Fruit fly (Drosophila melanogaster) whole organism, pupa: Measurements from ENCODE around the gene CG13917.

ENCODE experiments used
- CG10348 ChIP-seq: fragments of 200-800 bp; sonication (Bioruptor generic); IDR thresholded peaks from 2 replicates; pipeline ENCODE4 v1.3.6; 2022; ENCODE audit warnings: missing biosample characterization, missing genetic modification characterization
- CG15710 ChIP-seq: fragments of 200-800 bp; sonication (Bioruptor generic); optimal IDR thresholded peaks from 2 replicates; lab custom pipeline; 2018; ENCODE audit warnings: missing biosample characterization, mild to moderate bottlenecking, missing genetic modification characterization, moderate library complexity
- CG17806 ChIP-seq: fragments of 200-800 bp; sonication (Bioruptor generic); optimal IDR thresholded peaks from 2 replicates; lab custom pipeline; 2018; ENCODE audit warnings: missing biosample characterization, mild to moderate bottlenecking, missing genetic modification characterization, moderate library complexity
- CG34367 ChIP-seq: fragments of 200-800 bp; sonication (Bioruptor generic); optimal IDR thresholded peaks from 2 replicates; lab custom pipeline; 2018; ENCODE audit warnings: missing biosample characterization, mild to moderate bottlenecking, missing genetic modification characterization
- CG4496 ChIP-seq: fragments of 200-800 bp; sonication (Bioruptor generic); IDR thresholded peaks from 3 replicates; pipeline ENCODE4 v1.3.6; 2022; ENCODE audit warnings: missing biosample characterization, missing genetic modification characterization
- CG9948 ChIP-seq: fragments of 200-800 bp; sonication (Bioruptor generic); optimal IDR thresholded peaks from 2 replicates; lab custom pipeline; 2018; ENCODE audit warnings: missing biosample characterization, mild to moderate bottlenecking, missing genetic modification characterization, moderate library complexity
- D1 ChIP-seq: fragments of 200-800 bp; sonication (Bioruptor generic); optimal IDR thresholded peaks from 2 replicates; lab custom pipeline; 2018; ENCODE audit warnings: missing biosample characterization, mild to moderate bottlenecking, missing genetic modification characterization, moderate library complexity
- EcR ChIP-seq: fragments of 200-800 bp; sonication (Bioruptor generic); optimal IDR thresholded peaks from 3 replicates; lab custom pipeline; 2019; ENCODE audit warnings: missing biosample characterization, missing genetic modification characterization, mild to moderate bottlenecking, moderate library complexity, missing genetic modification reagents
- Pif1A ChIP-seq: fragments of 200-800 bp; sonication (Bioruptor generic); optimal IDR thresholded peaks from 3 replicates; lab custom pipeline; 2016; ENCODE audit warnings: missing biosample characterization, missing genetic modification characterization
- Pif1B ChIP-seq: fragments of 200-800 bp; sonication (Bioruptor generic); optimal IDR thresholded peaks from 3 replicates; lab custom pipeline; 2016; ENCODE audit warnings: missing biosample characterization, missing genetic modification characterization
- Snoo ChIP-seq: fragments of 200-800 bp; sonication (Bioruptor generic); optimal IDR thresholded peaks from 3 replicates; lab custom pipeline; 2017; ENCODE audit warnings: missing biosample characterization, mild to moderate bottlenecking, missing genetic modification characterization, inconsistent platforms
- gl ChIP-seq: fragments of 200-800 bp; sonication (Bioruptor generic); optimal IDR thresholded peaks from 2 replicates; lab custom pipeline; 2018; ENCODE audit warnings: missing biosample characterization, mild to moderate bottlenecking, missing genetic modification characterization
- rn ChIP-seq: fragments of 200-800 bp; sonication (Bioruptor generic); IDR thresholded peaks from 2 replicates; pipeline ENCODE4 v1.3.6; 2022; ENCODE audit warnings: missing biosample characterization, missing genetic modification characterization

DNA sequence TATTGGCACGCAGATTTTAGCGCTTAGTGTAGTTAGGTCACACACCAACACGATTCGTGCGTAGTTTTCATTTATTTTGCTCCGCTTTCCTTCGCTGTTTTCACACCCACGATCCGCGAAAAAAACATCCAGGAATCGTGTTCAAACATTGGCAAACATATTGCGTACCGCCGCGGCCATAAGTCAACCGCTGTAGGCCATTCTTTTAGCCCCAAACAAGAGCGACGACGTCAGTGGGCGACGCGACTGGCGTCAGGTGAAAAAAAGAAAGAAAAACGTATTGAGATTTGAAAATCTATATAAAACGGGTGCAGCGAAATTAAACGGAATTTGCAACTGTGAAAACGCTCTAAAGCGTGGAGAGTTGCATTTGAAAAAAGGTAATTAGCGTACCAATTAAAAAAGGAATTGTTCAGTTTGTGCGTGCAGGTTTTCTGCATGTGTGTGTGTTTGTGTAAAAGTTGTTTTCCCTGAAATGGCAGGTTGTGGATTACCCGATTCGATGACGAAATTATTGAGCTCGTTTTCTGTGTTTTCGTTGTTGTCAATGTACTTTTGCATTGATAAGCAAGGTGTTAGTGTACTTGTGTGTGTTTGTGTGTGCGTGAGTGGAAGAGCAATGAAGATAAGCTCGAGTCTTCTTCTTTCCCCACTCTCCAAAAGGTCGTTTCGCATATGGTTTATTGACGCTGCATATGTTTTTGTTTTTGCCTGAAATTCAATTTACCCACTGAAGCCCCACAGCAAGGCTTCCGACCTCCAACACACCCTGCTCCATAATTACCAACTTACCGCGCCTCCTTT is 7.1 kb upstream of the CG13917 start, which contains the start of gene Tmep:
- TF ChIP-seq Snoo = no peak
- TF ChIP-seq EcR (GFP tag; lab: Kevin White, UChicago) = peak; percentile 75
- TF ChIP-seq CG15710 = no peak
- no peak for TF ChIP-seq CG4496 (GFP tag; lab: Robert Waterston, UW)
- TF ChIP-seq CG34367 = no peak
- no peak for TF ChIP-seq D1 (tag; lab: Kevin White, UChicago)
- no peak for TF ChIP-seq gl
- no peak for TF ChIP-seq Pif1A (GFP tag; lab: Kevin White, UChicago)
- TF ChIP-seq rn (GFP tag; lab: Robert Waterston, UW) = no peak
- no peak for TF ChIP-seq CG9948
- no peak for TF ChIP-seq CG17806 (tag; lab: Kevin White, UChicago)
- no peak for TF ChIP-seq CG10348 (GFP tag; lab: Robert Waterston, UW)
- no peak for TF ChIP-seq Pif1B (GFP tag; lab: Kevin White, UChicago)
